Worm (Caenorhabditis elegans) whole organism, L4 larva: Measurements from ENCODE around the gene peb-1.
A peak's percentile ranks its signal among the peaks of the same experiment; 100 is the strongest.

Experiments used
- F10B5.3 ChIP-seq: sonication (generic microtip); optimal IDR thresholded peaks from 2 replicates; lab custom pipeline; 2016; ENCODE audit warnings: mild to moderate bottlenecking, missing genetic modification characterization, missing compliant biosample characterization
- F26F4.8 ChIP-seq: fragments of 200-800 bp; sonication (Bioruptor generic); conservative IDR thresholded peaks from 2 replicates; pipeline ENCODE4 v1.3.6; 2022; ENCODE audit warnings: missing genetic modification characterization, missing compliant biosample characterization
- F37D6.2 ChIP-seq: sonication (generic microtip); optimal IDR thresholded peaks from 2 replicates; lab custom pipeline; 2016; ENCODE audit warnings: mild to moderate bottlenecking, missing genetic modification characterization, missing compliant biosample characterization
- F44E2.7 ChIP-seq: fragments of 200-800 bp; sonication (Bioruptor generic); IDR thresholded peaks from 2 replicates; pipeline ENCODE4 v2.1.2; 2022; ENCODE audit warnings: missing genetic modification characterization, missing compliant biosample characterization
- aha-1 ChIP-seq: fragments of 150-350 bp; peaks from one replicate; lab custom pipeline; 2014; ENCODE audit warnings: missing biosample characterization, missing genetic modification characterization
- attf-4 ChIP-seq: sonication (generic microtip); optimal IDR thresholded peaks from 3 replicates; lab custom pipeline; 2017; ENCODE audit warnings: missing biosample characterization, missing genetic modification characterization
- ceh-28 ChIP-seq: fragments of 150-350 bp; optimal IDR thresholded peaks from 2 replicates; lab custom pipeline; 2014; ENCODE audit warnings: missing biosample characterization, missing genetic modification reagents, missing genetic modification characterization
- daf-12 ChIP-seq: fragments of 150-350 bp; optimal IDR thresholded peaks from 2 replicates; lab custom pipeline; 2014; ENCODE audit warnings: missing biosample characterization, missing genetic modification reagents, missing genetic modification characterization
- dmd-6 ChIP-seq: fragments of 200-800 bp; sonication (Bioruptor generic); IDR thresholded peaks from 2 replicates; pipeline ENCODE4 v1.3.6; 2022; ENCODE audit warnings: missing genetic modification reagents, missing genetic modification characterization, missing compliant biosample characterization
- dmd-8 ChIP-seq: fragments of 200-800 bp; sonication (Bioruptor generic); IDR thresholded peaks from 2 replicates; pipeline ENCODE4 v1.3.6; 2022; ENCODE audit warnings: missing genetic modification characterization, missing compliant biosample characterization
- dpl-1 ChIP-seq: fragments of 150-350 bp; optimal IDR thresholded peaks from 2 replicates; lab custom pipeline; 2014; ENCODE audit warnings: missing biosample characterization, missing genetic modification reagents, missing genetic modification characterization
- egl-27 ChIP-seq: sonication (generic microtip); optimal IDR thresholded peaks from 3 replicates; lab custom pipeline; 2017; ENCODE audit warnings: missing biosample characterization, missing genetic modification reagents, missing genetic modification characterization
- fkh-10 ChIP-seq: fragments of 150-350 bp; optimal IDR thresholded peaks from 2 replicates; lab custom pipeline; 2014; ENCODE audit warnings: missing biosample characterization, missing genetic modification reagents, missing genetic modification characterization
- fos-1 ChIP-seq: fragments of 150-350 bp; optimal IDR thresholded peaks from 2 replicates; lab custom pipeline; 2014; ENCODE audit warnings: missing biosample characterization, missing genetic modification characterization
- hif-1 ChIP-seq, 2 experiments: sonication (generic microtip); optimal IDR thresholded peaks; 2 replicates each; lab custom pipeline; 2016 to 2017; ENCODE audit warnings: missing compliant biosample characterization in 2 of 2, missing genetic modification characterization in 2 of 2, missing genetic modification reagents in 2 of 2, missing genotype in 2 of 2, mild to moderate bottlenecking in 1 of 2
- hlh-11 ChIP-seq: fragments of 200-800 bp; sonication (Bioruptor generic); optimal IDR thresholded peaks from 2 replicates; lab custom pipeline; 2018; ENCODE audit warnings: mild to moderate bottlenecking, missing genetic modification characterization, missing compliant biosample characterization
- lin-15B ChIP-seq: fragments of 150-350 bp; sonication (generic microtip); optimal IDR thresholded peaks from 3 replicates; lab custom pipeline; 2014; ENCODE audit warnings: missing biosample characterization, missing genetic modification characterization
- lsy-2 ChIP-seq, 2 experiments: fragments of 150-350 bp in 1 of 2; sonication (generic microtip) in 1 of 2; optimal IDR thresholded peaks; 2 replicates each; lab custom pipeline; 2014 to 2017; ENCODE audit warnings: missing biosample characterization in 2 of 2, missing genetic modification characterization in 2 of 2
- mdt-29 ChIP-seq: fragments of 200-800 bp; sonication (Bioruptor generic); IDR thresholded peaks from 2 replicates; pipeline ENCODE4 v1.3.6; 2022; ENCODE audit warnings: missing genetic modification reagents, missing genetic modification characterization, missing compliant biosample characterization
- mes-2 ChIP-seq: sonication (generic microtip); optimal IDR thresholded peaks from 2 replicates; lab custom pipeline; 2016; ENCODE audit warnings: missing genotype, mild to moderate bottlenecking, missing genetic modification characterization, missing compliant biosample characterization; ENCODE audit not compliant: poor library complexity, severe bottlenecking
- nhr-10 ChIP-seq: fragments of 150-350 bp; optimal IDR thresholded peaks from 2 replicates; lab custom pipeline; 2014; ENCODE audit warnings: missing biosample characterization, missing genetic modification characterization
- nhr-11 ChIP-seq: fragments of 150-350 bp; optimal IDR thresholded peaks from 2 replicates; lab custom pipeline; 2014; ENCODE audit warnings: missing biosample characterization, missing genetic modification characterization
- nhr-25 ChIP-seq: sonication (generic microtip); optimal IDR thresholded peaks from 2 replicates; lab custom pipeline; 2017; ENCODE audit warnings: missing genetic modification characterization, mild to moderate bottlenecking, missing compliant biosample characterization, antibody characterized with exemption, moderate library complexity, borderline replicate concordance; ENCODE audit not compliant: insufficient read depth
- nhr-42 ChIP-seq: fragments of 200-800 bp; sonication (Bioruptor generic); IDR thresholded peaks from 2 replicates; pipeline ENCODE4 v1.3.6; 2022; ENCODE audit warnings: missing genetic modification characterization, missing compliant biosample characterization
- nhr-6 ChIP-seq: fragments of 150-350 bp; optimal IDR thresholded peaks from 2 replicates; lab custom pipeline; 2014; ENCODE audit warnings: missing biosample characterization, missing genetic modification characterization
- pha-4 ChIP-seq, 2 experiments: fragments of 150-350 bp in 1 of 2; fragments of 200-800 bp in 1 of 2; sonication (Bioruptor generic) in 1 of 2; IDR thresholded peaks in 1 of 2; optimal IDR thresholded peaks in 1 of 2; 2 replicates each; pipeline versions ENCODE4 v1.3.6 to Lab custom; 2014 to 2022; ENCODE audit warnings: missing genetic modification characterization in 2 of 2, missing genetic modification reagents in 2 of 2, missing biosample characterization in 1 of 2, missing compliant biosample characterization in 1 of 2
- rbr-2 ChIP-seq: sonication (generic microtip); optimal IDR thresholded peaks from 2 replicates; lab custom pipeline; 2016; ENCODE audit warnings: missing genotype, missing genetic modification characterization, missing compliant biosample characterization
- saeg-2 ChIP-seq: fragments of 200-800 bp; sonication (Bioruptor generic); IDR thresholded peaks from 2 replicates; pipeline ENCODE4 v1.3.6; 2022; ENCODE audit warnings: missing genetic modification reagents, missing genetic modification characterization, missing compliant biosample characterization
- snpc-1.2 ChIP-seq: fragments of 200-800 bp; sonication (Bioruptor generic); IDR thresholded peaks from 2 replicates; pipeline ENCODE4 v1.3.6; 2022; ENCODE audit warnings: missing genetic modification reagents, missing genetic modification characterization, missing compliant biosample characterization
- snpc-4 ChIP-seq: fragments of 150-350 bp; optimal IDR thresholded peaks from 2 replicates; lab custom pipeline; 2014; ENCODE audit warnings: missing biosample characterization, missing genetic modification characterization
- spr-3 ChIP-seq: fragments of 200-800 bp; sonication (Bioruptor generic); optimal IDR thresholded peaks from 2 replicates; lab custom pipeline; 2018; ENCODE audit warnings: mild to moderate bottlenecking, missing genetic modification characterization, missing compliant biosample characterization
- unc-62 ChIP-seq, 3 experiments: fragments of 150-350 bp in 1 of 3; sonication (generic microtip); optimal IDR thresholded peaks in 2 of 3; peaks in 1 of 3; 1 replicate in 1 of 3; 2 replicates in 2 of 3; lab custom pipeline; 2014 to 2017; ENCODE audit warnings: missing biosample characterization in 3 of 3, missing genetic modification characterization in 3 of 3, missing genetic modification reagents in 3 of 3, missing genotype in 1 of 3
- zag-1 ChIP-seq: fragments of 150-350 bp; optimal IDR thresholded peaks from 2 replicates; lab custom pipeline; 2014; ENCODE audit warnings: missing biosample characterization, missing genetic modification characterization
- ztf-11 ChIP-seq: fragments of 150-350 bp; optimal IDR thresholded peaks from 2 replicates; lab custom pipeline; 2014; ENCODE audit warnings: missing biosample characterization, missing genetic modification characterization
- ztf-7 ChIP-seq: fragments of 150-350 bp; optimal IDR thresholded peaks from 2 replicates; lab custom pipeline; 2014; ENCODE audit warnings: missing biosample characterization, missing genetic modification characterization

peb-1 gene

DNA sequence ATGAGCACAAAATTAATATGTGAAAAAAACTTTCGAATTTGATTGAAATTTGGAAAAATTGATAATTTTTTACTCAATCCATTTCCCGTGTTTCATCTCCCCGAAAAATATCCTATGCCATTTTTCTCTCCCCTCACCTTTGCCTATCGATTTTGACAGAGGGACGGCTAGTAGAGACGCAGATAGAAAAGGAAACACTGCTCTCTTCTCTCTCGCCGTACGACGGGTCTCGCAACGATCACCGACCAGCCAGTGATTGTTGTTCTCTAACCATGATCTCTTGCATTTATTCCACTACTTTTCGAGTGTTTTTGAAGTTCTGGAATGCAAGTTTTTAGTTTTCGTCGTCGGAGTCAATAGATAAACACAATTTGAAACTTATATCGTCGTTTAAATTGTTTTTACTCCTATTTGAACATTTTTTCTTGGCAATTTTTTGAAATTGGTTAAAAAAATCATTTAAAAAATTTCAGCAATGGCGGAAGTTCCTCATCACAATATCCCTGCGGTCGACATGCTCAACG, 26.6 kb downstream of the peb-1 start, which contains the start of gene vha-15 (continued):
- no peak for TF ChIP-seq F26F4.8 (GFP tag; lab: Robert Waterston, UW)
- TF ChIP-seq pha-4 (GFP tag; IDR thresholded peaks at IDR 0.05; lab: Robert Waterston, UW), result 0 out of 2 replicates have a peak, but pooled peaks have one; percentile 35
- TF ChIP-seq pha-4 (tag; optimal IDR thresholded peaks at IDR 0.05; lab: Kevin White, UChicago), result peak; percentile 31
- peak; percentile 85 for TF ChIP-seq mes-2 (tag; lab: Kevin White, UChicago)
- peak in 1 of 2 experiments; percentile 81 for TF ChIP-seq unc-62 (GFP tag; optimal IDR thresholded peaks at IDR 0.05 in 1 of 2; lab: Kevin White, UChicago)
- no peak for TF ChIP-seq unc-62 (tag; optimal IDR thresholded peaks at IDR 0.05; lab: Kevin White, UChicago)
- TF ChIP-seq nhr-11, result peak; percentile 61
- TF ChIP-seq dmd-6, result peak; percentile 66
- no peak for TF ChIP-seq daf-12 (tag; lab: Kevin White, UChicago)
- TF ChIP-seq hlh-11 (tag; lab: Kevin White, UChicago), result peak; percentile 81
- peak; percentile 13 for TF ChIP-seq nhr-25 (tag; lab: Kevin White, UChicago)

DNA sequence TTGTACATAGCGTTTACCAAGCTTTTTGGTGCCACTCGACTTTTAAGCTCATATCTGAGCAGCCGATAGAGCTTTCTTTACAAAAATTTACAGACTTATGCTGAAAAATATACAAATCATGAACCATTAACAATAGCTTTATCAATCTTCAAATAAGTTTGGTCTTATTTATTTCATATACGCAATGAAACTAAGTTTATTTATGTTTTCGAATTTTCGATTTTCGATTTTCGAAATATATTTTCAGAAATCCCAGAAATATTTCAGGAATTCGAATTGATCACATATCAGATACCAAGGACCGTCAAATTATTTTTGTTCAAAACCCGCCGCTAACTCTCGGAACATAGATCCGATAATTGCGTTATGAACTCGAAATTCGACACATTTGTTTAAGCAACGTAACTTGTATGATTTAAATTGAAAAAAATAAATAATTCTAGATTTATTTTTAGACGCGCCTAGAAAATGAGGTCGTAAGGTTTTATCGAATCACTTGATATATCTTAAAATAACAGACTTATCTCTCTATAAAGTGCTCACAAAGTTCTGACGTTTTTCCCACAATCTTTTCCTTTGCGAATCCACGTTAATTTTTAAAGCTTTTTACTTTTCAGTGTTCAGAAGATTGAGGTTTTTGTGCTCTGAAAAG, 30.4 kb downstream of the peb-1 start:
- TF ChIP-seq egl-27 (no peak), unc-62 (GFP tag; optimal IDR thresholded peaks at IDR 0.05 in 1 of 2; lab: Kevin White, UChicago) (peak in 1 of 2 experiments; percentile 97), unc-62 (tag; optimal IDR thresholded peaks at IDR 0.05; lab: Kevin White, UChicago) (no peak), saeg-2 (GFP tag; lab: Robert Waterston, UW) (no peak), rbr-2 (tag; lab: Kevin White, UChicago) (no peak), ztf-11 (tag; lab: Kevin White, UChicago) (no peak), aha-1 (tag; lab: Kevin White, UChicago) (peak; percentile 41), dmd-8 (GFP tag; lab: Robert Waterston, UW) (no peak), zag-1 (no peak), spr-3 (no peak), fos-1 (tag; lab: Kevin White, UChicago) (no peak), lin-15B (tag; lab: Kevin White, UChicago) (no peak), dpl-1 (GFP tag; lab: Kevin White, UChicago) (no peak), lsy-2 (tag; optimal IDR thresholded peaks at IDR 0.05; lab: Kevin White, UChicago) (peak in 1 of 2 experiments; percentile 15), dmd-6 (no peak), snpc-4 (tag; lab: Kevin White, UChicago) (no peak), attf-4 (tag; lab: Kevin White, UChicago) (no peak), mdt-29 (GFP tag; lab: Robert Waterston, UW) (no peak), ztf-7 (no peak), snpc-1.2 (GFP tag; lab: Robert Waterston, UW) (no peak), hif-1 (tag; optimal IDR thresholded peaks at IDR 0.05; lab: Kevin White, UChicago) (no peak), nhr-6 (tag; lab: Kevin White, UChicago) (no peak), F37D6.2 (tag; lab: Kevin White, UChicago) (no peak), F10B5.3 (peak; percentile 30), F44E2.7 (GFP tag; lab: Robert Waterston, UW) (no peak), ceh-28 (tag; lab: Kevin White, UChicago) (no peak), F26F4.8 (GFP tag; lab: Robert Waterston, UW) (no peak), nhr-11 (no peak), hlh-11 (tag; lab: Kevin White, UChicago) (no peak), nhr-42 (no peak), nhr-10 (no peak), fkh-10 (GFP tag; lab: Kevin White, UChicago) (no peak)
- TF ChIP-seq, all 104 proteins: peak for 4
